Fruit fly (Drosophila melanogaster): Measurements from ENCODE around the gene bocks.

Gene bocks

dm6 chr3R:9600558-9600959 lies 9.8 kb upstream of the bocks start:
- TF ChIP-seq psq (optimal IDR thresholded peaks at IDR 0.05) (no peak), Myc (optimal IDR thresholded peaks at IDR 0.05) (no peak)

DNA sequence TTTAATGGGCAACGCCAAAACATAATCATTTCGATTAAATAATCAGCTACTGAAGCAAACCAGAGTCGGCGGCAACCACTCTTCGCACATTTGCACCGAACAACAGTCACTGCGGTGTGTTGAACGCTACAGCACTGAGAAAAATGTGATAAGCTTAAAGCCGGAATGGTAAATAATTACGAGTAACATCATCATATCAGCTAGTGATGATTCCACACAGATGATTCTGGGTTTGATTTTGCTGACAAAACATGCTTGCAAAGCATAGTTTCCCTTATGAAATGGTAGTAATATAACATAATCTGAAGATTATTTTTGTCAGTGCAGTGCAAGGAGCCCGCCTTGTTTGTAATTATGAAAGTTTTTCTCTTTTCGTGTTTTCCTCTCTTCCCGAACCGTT lies 7.3 kb upstream of the bocks start:
- TF ChIP-seq Myc (optimal IDR thresholded peaks at IDR 0.05) = no peak
- TF ChIP-seq psq (optimal IDR thresholded peaks at IDR 0.05) = no peak
- TF ChIP-seq ttk (optimal IDR thresholded peaks at IDR 0.05) = no peak
- TF ChIP-seq h (optimal IDR thresholded peaks at IDR 0.05) = no peak
- no peak for TF ChIP-seq Sin3A (optimal IDR thresholded peaks at IDR 0.05)
- TF ChIP-seq insv (optimal IDR thresholded peaks at IDR 0.05) = no peak

DNA sequence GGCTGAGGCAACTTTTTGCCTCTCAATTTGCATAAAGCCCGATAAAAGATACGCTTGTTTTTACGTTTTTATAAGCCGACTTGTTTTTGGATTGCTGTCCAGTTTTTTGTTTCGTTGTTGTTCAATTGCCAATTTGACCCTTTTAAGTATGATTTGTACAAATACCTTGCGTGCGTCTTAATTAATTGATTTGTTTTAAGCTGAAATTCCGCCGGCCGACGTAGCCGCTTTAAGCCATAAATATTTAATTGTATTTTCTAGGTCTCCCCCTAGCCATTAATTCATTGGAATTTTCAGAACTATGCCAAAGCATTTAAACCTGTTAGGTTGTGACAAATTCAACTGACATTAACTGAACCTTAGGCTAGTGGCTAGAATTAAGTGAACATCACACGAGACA lies 5.8 kb upstream of the bocks start:
- TF ChIP-seq h (optimal IDR thresholded peaks at IDR 0.05) (no peak), insv (optimal IDR thresholded peaks at IDR 0.05) (no peak), Sin3A (optimal IDR thresholded peaks at IDR 0.05) (no peak), psq (optimal IDR thresholded peaks at IDR 0.05) (no peak), ttk (optimal IDR thresholded peaks at IDR 0.05) (no peak), Myc (optimal IDR thresholded peaks at IDR 0.05) (no peak)

DNA sequence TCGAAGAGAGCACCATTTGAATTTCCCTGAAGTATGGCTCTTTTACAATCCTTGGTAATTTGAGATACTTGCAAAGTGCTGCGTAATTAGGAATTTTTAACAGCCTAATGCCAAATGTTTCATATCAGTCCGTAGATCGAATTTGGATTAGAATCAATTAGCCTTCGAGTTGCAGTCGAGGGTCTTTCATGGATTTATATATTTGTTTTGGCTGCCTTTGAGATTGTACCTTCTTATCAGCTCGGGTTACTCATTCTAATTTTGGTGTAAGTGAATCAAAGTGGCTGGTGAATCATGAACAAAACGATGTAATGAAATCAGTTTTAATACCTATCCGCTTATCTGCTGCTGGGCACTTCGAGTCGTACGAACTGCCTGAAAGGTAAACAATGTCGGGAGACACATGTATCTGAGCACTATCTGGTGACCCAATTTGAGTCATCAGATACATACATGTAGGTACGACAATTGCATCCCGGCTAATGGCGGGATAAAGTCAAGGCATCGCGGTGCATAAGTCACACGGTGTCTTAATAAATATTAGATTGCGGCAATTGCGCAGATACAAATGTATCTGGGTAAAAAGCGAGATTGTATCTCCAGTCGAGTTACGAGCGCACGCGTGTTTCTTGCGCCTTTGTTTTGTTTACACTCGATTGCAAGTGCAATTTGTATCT lies 5.0 kb upstream of the bocks start:
- TF ChIP-seq psq (optimal IDR thresholded peaks at IDR 0.05) (no peak), h (optimal IDR thresholded peaks at IDR 0.05) (no peak), Sin3A (optimal IDR thresholded peaks at IDR 0.05) (no peak), Myc (optimal IDR thresholded peaks at IDR 0.05) (no peak), ttk (optimal IDR thresholded peaks at IDR 0.05) (no peak), insv (optimal IDR thresholded peaks at IDR 0.05) (no peak)

dm6 chr3R:9594839-9595238 lies 4.0 kb upstream of the bocks start:
- no peak for TF ChIP-seq Sin3A (optimal IDR thresholded peaks at IDR 0.05)

DNA sequence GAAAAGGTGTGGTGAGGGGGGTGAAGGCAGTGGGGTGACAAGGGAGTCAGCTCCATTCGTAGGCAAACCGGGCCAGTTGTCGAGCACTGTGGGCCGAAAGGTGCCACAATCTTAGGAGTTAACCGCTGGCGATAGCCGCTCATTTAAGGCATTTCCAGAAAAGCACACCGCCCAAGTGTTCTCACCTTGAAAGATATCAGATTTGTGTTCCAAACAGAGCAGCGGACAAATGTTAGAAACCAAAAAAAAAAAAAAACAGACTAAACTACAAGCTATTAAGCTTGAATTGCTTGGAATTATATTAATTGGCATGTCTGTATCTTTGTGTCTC lies 3.4 kb upstream of the bocks start:
- TF ChIP-seq insv (optimal IDR thresholded peaks at IDR 0.05) = no peak

dm6 chr3R:9593408-9594250 lies 2.8 kb upstream of the bocks start:
- no peak for TF ChIP-seq psq (optimal IDR thresholded peaks at IDR 0.05)
- TF ChIP-seq Myc (optimal IDR thresholded peaks at IDR 0.05) = no peak
- TF ChIP-seq Sin3A (optimal IDR thresholded peaks at IDR 0.05) = no peak
- no peak for TF ChIP-seq insv (optimal IDR thresholded peaks at IDR 0.05)
- no peak for TF ChIP-seq h (optimal IDR thresholded peaks at IDR 0.05)
- TF ChIP-seq ttk (optimal IDR thresholded peaks at IDR 0.05) = no peak

DNA sequence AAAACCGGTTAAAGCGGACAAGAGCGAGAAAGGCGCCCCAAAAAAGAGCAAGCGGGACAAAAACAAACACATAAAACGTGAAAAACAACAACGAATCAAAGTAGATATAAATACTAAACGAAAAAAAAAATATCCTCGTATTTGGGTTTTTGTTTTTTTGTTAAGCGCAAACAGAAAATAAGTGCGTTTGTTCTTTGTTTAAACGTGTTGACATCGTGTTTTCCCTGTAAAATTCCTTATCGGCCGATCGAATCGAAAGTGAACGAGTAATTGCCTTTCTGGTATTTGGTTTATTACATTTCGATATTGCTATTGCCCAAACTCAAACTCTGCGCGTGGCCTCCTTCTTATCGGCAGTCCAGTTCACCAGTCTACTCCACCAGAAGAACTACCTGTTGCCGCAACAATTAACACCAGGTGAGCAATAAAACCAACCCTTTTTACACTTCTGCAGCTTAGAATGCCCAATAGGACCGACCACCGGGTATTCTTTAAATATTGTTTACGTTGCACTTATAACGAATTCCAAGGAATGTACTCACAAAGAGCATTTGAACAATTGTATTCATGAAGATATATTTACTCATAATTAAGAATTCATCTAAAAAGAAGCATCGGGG lies 1.1 kb upstream of the bocks start:
- TF ChIP-seq Sin3A (optimal IDR thresholded peaks at IDR 0.05) = no peak
- no peak for TF ChIP-seq insv (optimal IDR thresholded peaks at IDR 0.05)
- TF ChIP-seq ttk (optimal IDR thresholded peaks at IDR 0.05) = no peak

DNA sequence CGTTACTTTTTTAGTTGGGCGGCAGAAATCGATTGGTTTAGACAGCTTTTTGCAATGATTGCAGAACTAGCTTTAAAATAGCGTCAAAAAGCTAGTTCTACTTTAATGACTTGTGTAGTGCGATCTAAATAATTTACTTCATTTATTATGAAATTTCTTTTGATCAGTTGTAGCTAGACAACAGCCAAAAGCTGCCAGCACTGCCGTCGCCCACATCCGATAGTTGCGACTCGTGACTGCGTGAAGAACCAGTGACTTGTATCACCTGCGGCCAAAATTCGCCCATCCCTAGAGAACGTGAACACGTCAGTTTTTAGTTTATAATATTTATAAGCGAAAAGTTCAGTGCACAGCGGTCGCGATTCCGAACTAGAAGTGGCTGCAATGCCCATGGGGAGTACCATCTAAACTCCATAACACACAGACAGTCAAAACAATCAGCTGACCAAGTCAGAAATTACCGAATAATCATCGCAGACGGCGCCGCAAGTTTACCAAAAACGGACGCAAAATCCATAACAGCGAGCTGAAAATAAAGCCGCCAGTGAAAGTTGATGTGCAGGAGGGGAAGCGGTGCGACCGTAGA lies 4.0 kb downstream of the bocks start, which contains the start of gene P58IPK:
TSS of gene P58IPK (plus strand) at position 280 of the 586 bp plus-strand sequence.
- TF ChIP-seq Sin3A (optimal IDR thresholded peaks at IDR 0.05) (no peak), insv (optimal IDR thresholded peaks at IDR 0.05) (no peak), h (optimal IDR thresholded peaks at IDR 0.05) (no peak), Myc (optimal IDR thresholded peaks at IDR 0.05) (no peak), ttk (optimal IDR thresholded peaks at IDR 0.05) (no peak), psq (optimal IDR thresholded peaks at IDR 0.05) (no peak)

DNA sequence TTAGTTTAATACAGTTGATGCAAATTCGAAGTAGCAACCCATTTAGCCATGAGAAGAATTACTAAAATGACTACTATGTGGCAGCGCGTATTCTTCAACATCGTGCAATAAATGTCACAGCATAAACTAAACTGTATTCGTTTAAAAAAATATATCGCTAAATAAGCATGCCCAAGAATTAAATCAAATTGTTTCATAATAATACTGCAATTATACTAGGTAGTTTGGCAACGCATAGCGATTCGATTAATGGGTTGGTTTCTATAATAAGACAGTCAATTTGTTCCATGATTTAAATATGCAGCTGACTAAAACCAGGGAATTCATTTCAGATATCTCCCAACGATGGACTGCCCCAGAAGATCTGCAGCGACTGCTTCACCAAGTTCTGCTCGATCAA lies 7.7 kb downstream of the bocks start, which contains the start of gene CG33654:
TSS of gene CG33654 (minus strand) at position 101 of the 400 bp plus-strand sequence.
- TF ChIP-seq Sin3A (optimal IDR thresholded peaks at IDR 0.05) = no peak
- TF ChIP-seq h (optimal IDR thresholded peaks at IDR 0.05) = no peak
- TF ChIP-seq insv (optimal IDR thresholded peaks at IDR 0.05) = no peak
- no peak for TF ChIP-seq psq (optimal IDR thresholded peaks at IDR 0.05)
- TF ChIP-seq Myc (optimal IDR thresholded peaks at IDR 0.05) = no peak
- no peak for TF ChIP-seq ttk (optimal IDR thresholded peaks at IDR 0.05)

DNA sequence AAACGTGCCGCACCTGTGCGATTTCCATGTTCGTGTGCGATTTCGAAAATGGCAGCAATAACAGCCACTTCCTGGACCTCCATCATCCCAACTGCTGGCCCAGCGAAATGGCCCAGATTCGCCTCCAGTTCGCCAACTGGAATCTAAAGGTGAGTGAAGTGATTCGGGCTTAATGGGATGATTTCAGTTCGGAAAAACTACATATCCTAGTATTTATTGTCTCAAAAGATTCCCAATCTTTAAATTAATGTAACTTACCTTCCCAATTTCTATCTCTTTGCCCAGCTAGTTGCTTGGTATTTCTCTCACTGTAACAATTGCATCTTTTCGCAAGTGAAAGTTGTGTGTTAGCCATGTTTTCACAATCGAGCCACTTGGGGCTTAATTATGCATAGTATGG lies 8.8 kb downstream of the bocks start:
- no peak for TF ChIP-seq ttk (optimal IDR thresholded peaks at IDR 0.05)
- TF ChIP-seq h (optimal IDR thresholded peaks at IDR 0.05) = no peak
- no peak for TF ChIP-seq insv (optimal IDR thresholded peaks at IDR 0.05)
- no peak for TF ChIP-seq Sin3A (optimal IDR thresholded peaks at IDR 0.05)
- TF ChIP-seq Myc (optimal IDR thresholded peaks at IDR 0.05) = no peak
- no peak for TF ChIP-seq psq (optimal IDR thresholded peaks at IDR 0.05)

- no peak for TF ChIP-seq h (optimal IDR thresholded peaks at IDR 0.05)
- TF ChIP-seq Sin3A (optimal IDR thresholded peaks at IDR 0.05) = no peak
- TF ChIP-seq Myc (optimal IDR thresholded peaks at IDR 0.05) = no peak
- no peak for TF ChIP-seq psq (optimal IDR thresholded peaks at IDR 0.05)
- TF ChIP-seq ttk (optimal IDR thresholded peaks at IDR 0.05) = no peak
- no peak for TF ChIP-seq insv (optimal IDR thresholded peaks at IDR 0.05)
Measured at dm6 chr3R:9581089-9581520, 9.7 kb downstream of the bocks start, which contains the start of gene CG8301. Gene CG8301 (plus strand): TSS chr3R:9581306.

Data from Kc167 (cell line).